Worm (Caenorhabditis elegans) whole organism, young adult: ENCODE measurements around the gene nhr-267.
A peak's percentile ranks its signal among the peaks of the same experiment; 100 is the strongest.

Source experiments
- C17E4.6 ChIP-seq: fragments of 200-800 bp; sonication (Bioruptor generic); IDR thresholded peaks from 2 replicates; pipeline ENCODE4 v1.3.6; 2022; ENCODE audit warnings: missing genetic modification reagents, missing genetic modification characterization, missing compliant biosample characterization
- Y53F4B.3 ChIP-seq: fragments of 200-800 bp; sonication (Bioruptor generic); IDR thresholded peaks from 2 replicates; pipeline ENCODE4 v1.3.6; 2022; ENCODE audit warnings: missing genetic modification reagents, missing genetic modification characterization, missing compliant biosample characterization
- ama-1 ChIP-seq, 3 experiments: fragments of 150-350 bp in 1 of 3; sonication (generic microtip) in 2 of 3; optimal IDR thresholded peaks; 2 replicates each; lab custom pipeline; 2014 to 2018; ENCODE audit warnings: missing biosample characterization in 2 of 3, missing genetic modification characterization in 2 of 3, missing genetic modification reagents in 2 of 3
- aptf-3 ChIP-seq: fragments of 200-800 bp; sonication (Bioruptor generic); IDR thresholded peaks from 2 replicates; pipeline ENCODE4 v1.3.6; 2022; ENCODE audit warnings: missing genetic modification characterization, missing compliant biosample characterization
- athp-1 ChIP-seq: sonication (generic microtip); optimal IDR thresholded peaks from 2 replicates; lab custom pipeline; 2017; ENCODE audit warnings: mild to moderate bottlenecking, missing genetic modification characterization, missing compliant biosample characterization
- ccch-3 ChIP-seq: fragments of 200-800 bp; sonication (Bioruptor generic); optimal IDR thresholded peaks from 2 replicates; lab custom pipeline; 2018; ENCODE audit warnings: mild to moderate bottlenecking, missing genetic modification characterization, missing compliant biosample characterization
- efl-1 ChIP-seq: fragments of 150-350 bp; optimal IDR thresholded peaks from 2 replicates; lab custom pipeline; 2014; ENCODE audit warnings: missing biosample characterization, missing genetic modification reagents, missing genetic modification characterization
- him-1 ChIP-seq: sonication (generic microtip); optimal IDR thresholded peaks from 2 replicates; lab custom pipeline; 2016; ENCODE audit warnings: missing genotype, missing genetic modification reagents, missing genetic modification characterization, missing compliant biosample characterization
- ztf-3 ChIP-seq: fragments of 200-800 bp; sonication (Bioruptor generic); optimal IDR thresholded peaks from 2 replicates; lab custom pipeline; 2018; ENCODE audit warnings: mild to moderate bottlenecking, missing genetic modification characterization, missing compliant biosample characterization

DNA sequence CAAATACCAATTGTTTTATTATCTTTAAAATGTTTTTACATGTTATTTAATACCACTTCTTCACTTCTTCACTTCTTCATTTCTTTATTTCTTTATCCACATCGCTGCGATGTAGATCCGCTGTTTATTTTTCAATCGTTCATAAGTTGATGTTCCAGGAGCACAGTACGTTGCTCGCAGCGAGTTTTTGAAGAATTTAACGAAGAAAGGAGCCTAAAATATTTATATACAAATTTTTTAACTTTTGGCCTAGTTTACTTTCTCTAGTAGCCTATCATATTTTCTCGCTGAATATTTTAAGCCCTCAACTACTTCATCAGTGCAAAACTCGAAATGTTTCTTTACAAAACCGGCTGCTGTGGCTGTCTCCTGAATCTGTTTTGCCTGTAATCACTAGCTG lies 31.9 kb upstream of the nhr-267 start:
- no peak for TF ChIP-seq efl-1
- TF ChIP-seq him-1 (tag; lab: Kevin White, UChicago): no peak
- 0 out of 2 replicates have a peak, but pooled peaks have one; percentile 22 for TF ChIP-seq aptf-3 (GFP tag; lab: Robert Waterston, UW)
- no peak for TF ChIP-seq C17E4.6
- TF ChIP-seq ama-1 (optimal IDR thresholded peaks at IDR 0.05; lab: Kevin White, UChicago): no peak
- TF ChIP-seq ama-1 (GFP tag; optimal IDR thresholded peaks at IDR 0.05; lab: Kevin White, UChicago): no peak
- TF ChIP-seq athp-1 (tag; lab: Kevin White, UChicago): peak; percentile 25
- TF ChIP-seq ccch-3 (GFP tag; lab: Kevin White, UChicago): no peak
- no peak for TF ChIP-seq ztf-3 (GFP tag; lab: Kevin White, UChicago)
- TF ChIP-seq Y53F4B.3 (GFP tag; lab: Robert Waterston, UW): no peak
